Fruit fly (Drosophila melanogaster) whole organism, embryonic: ENCODE measurements around the gene niki.
A peak's percentile ranks its signal among the peaks of the same experiment; 100 is the strongest.

ENCODE experiments used
- Antp ChIP-seq: fragments of 200-800 bp; sonication (Bioruptor generic); optimal IDR thresholded peaks from 3 replicates; lab custom pipeline; 2016; ENCODE audit warnings: missing biosample characterization, missing genetic modification characterization
- Asciz ChIP-seq: fragments of 200-800 bp; sonication (Bioruptor generic); optimal IDR thresholded peaks from 2 replicates; lab custom pipeline; 2017; ENCODE audit warnings: missing biosample characterization, mild to moderate bottlenecking, missing genetic modification characterization, missing genetic modification reagents
- Awh ChIP-seq: fragments of 200-800 bp; sonication (Bioruptor generic); IDR thresholded peaks from 2 replicates; pipeline ENCODE4, ENCODE4 v1.3.6; 2022; ENCODE audit warnings: missing biosample characterization, missing genetic modification characterization
- BtbVII ChIP-seq: fragments of 200-800 bp; sonication (Bioruptor generic); optimal IDR thresholded peaks from 3 replicates; lab custom pipeline; 2017; ENCODE audit warnings: missing biosample characterization, mild to moderate bottlenecking, missing genetic modification characterization
- CG13296 ChIP-seq: fragments of 200-800 bp; sonication (Bioruptor generic); optimal IDR thresholded peaks from 3 replicates; lab custom pipeline; 2018; ENCODE audit warnings: missing biosample characterization, mild to moderate bottlenecking, missing genetic modification characterization
- CG17328 ChIP-seq: fragments of 200-800 bp; sonication (Bioruptor generic); IDR thresholded peaks from 2 replicates; pipeline ENCODE4 v1.3.6; 2022; ENCODE audit warnings: missing biosample characterization, missing genetic modification characterization
- CG1792 ChIP-seq: fragments of 200-800 bp; sonication (Bioruptor generic); optimal IDR thresholded peaks from 2 replicates; lab custom pipeline; 2016; ENCODE audit warnings: missing biosample characterization, missing genetic modification characterization
- CG18011 ChIP-seq: fragments of 200-800 bp; sonication (Bioruptor generic); optimal IDR thresholded peaks from 2 replicates; lab custom pipeline; 2017; ENCODE audit warnings: missing biosample characterization, missing genetic modification characterization, mild to moderate bottlenecking, moderate library complexity, missing genotype
- CG2875 ChIP-seq: fragments of 200-800 bp; sonication (Bioruptor generic); optimal IDR thresholded peaks from 2 replicates; lab custom pipeline; 2017; ENCODE audit warnings: missing biosample characterization, mild to moderate bottlenecking, missing genetic modification characterization, missing genetic modification reagents
- CG31224 ChIP-seq: fragments of 200-800 bp; sonication (Bioruptor generic); IDR thresholded peaks from 2 replicates; pipeline ENCODE4 v1.3.6; 2022; ENCODE audit warnings: missing biosample characterization, missing genetic modification characterization
- CG4282 ChIP-seq: fragments of 200-800 bp; sonication (Bioruptor generic); optimal IDR thresholded peaks from 2 replicates; lab custom pipeline; 2016; ENCODE audit warnings: missing biosample characterization, missing genetic modification characterization
- CG7987 ChIP-seq: fragments of 200-800 bp; sonication (Bioruptor generic); optimal IDR thresholded peaks from 2 replicates; lab custom pipeline; 2018; ENCODE audit warnings: missing biosample characterization, mild to moderate bottlenecking, missing genetic modification characterization, moderate library complexity
- CG8089 ChIP-seq: fragments of 200-800 bp; sonication (Bioruptor generic); optimal IDR thresholded peaks from 3 replicates; lab custom pipeline; 2016; ENCODE audit warnings: missing biosample characterization, missing genetic modification characterization
- CG9215 ChIP-seq: fragments of 200-800 bp; sonication (Bioruptor generic); IDR thresholded peaks from 2 replicates; pipeline ENCODE4 v1.3.6; 2022; ENCODE audit warnings: missing biosample characterization, missing genetic modification characterization
- CG9876 ChIP-seq: fragments of 200-800 bp; sonication (Bioruptor generic); optimal IDR thresholded peaks from 2 replicates; lab custom pipeline; 2016; ENCODE audit warnings: missing biosample characterization, missing genetic modification characterization
- CTCF ChIP-seq: fragments of 200-800 bp; sonication (Bioruptor generic); optimal IDR thresholded peaks from 2 replicates; lab custom pipeline; 2017; ENCODE audit warnings: missing biosample characterization, mild to moderate bottlenecking, missing genetic modification characterization, moderate library complexity
- D19A ChIP-seq: fragments of 200-800 bp; optimal IDR thresholded peaks from 3 replicates; lab custom pipeline; 2019; ENCODE audit warnings: missing biosample characterization, mild to moderate bottlenecking, missing genetic modification characterization, moderate library complexity
- Dip2 ChIP-seq: fragments of 200-800 bp; sonication (Bioruptor generic); IDR thresholded peaks from 2 replicates; pipeline ENCODE4 v1.3.6; 2022; ENCODE audit warnings: missing biosample characterization, missing genetic modification characterization
- Dref ChIP-seq: fragments of 200-800 bp; sonication (Bioruptor generic); IDR thresholded peaks from 2 replicates; pipeline ENCODE4 v1.3.6; 2022; ENCODE audit warnings: missing biosample characterization, missing genetic modification characterization
- Drgx ChIP-seq: fragments of 200-800 bp; sonication (Bioruptor generic); IDR thresholded peaks from 2 replicates; pipeline ENCODE4 v1.3.6; 2022; ENCODE audit warnings: missing biosample characterization, missing genetic modification characterization
- E2f1 ChIP-seq: fragments of 200-800 bp; sonication (Bioruptor generic); IDR thresholded peaks from 2 replicates; pipeline ENCODE4 v1.3.6; 2022; ENCODE audit warnings: missing biosample characterization, missing genetic modification characterization
- Fer3 ChIP-seq: fragments of 200-800 bp; sonication (Bioruptor generic); optimal IDR thresholded peaks from 2 replicates; lab custom pipeline; 2018; ENCODE audit warnings: missing biosample characterization, mild to moderate bottlenecking, missing genetic modification characterization, moderate library complexity
- HHEX ChIP-seq: fragments of 200-800 bp; sonication (Bioruptor generic); optimal IDR thresholded peaks from 3 replicates; lab custom pipeline; 2017; ENCODE audit warnings: missing biosample characterization, mild to moderate bottlenecking, missing genetic modification characterization, missing genetic modification reagents
- Hey ChIP-seq: fragments of 200-800 bp; sonication (Bioruptor generic); optimal IDR thresholded peaks from 3 replicates; lab custom pipeline; 2018; ENCODE audit warnings: missing biosample characterization, mild to moderate bottlenecking, missing genetic modification characterization
- Hr78 ChIP-seq, 2 experiments: fragments of 200-800 bp in 1 of 2; fragments of >200 bp in 1 of 2; sonication (Bioruptor generic) in 1 of 2; optimal IDR thresholded peaks; 2 replicates each; lab custom pipeline; 2017 to 2019; ENCODE audit warnings: missing biosample characterization in 2 of 2, missing genetic modification characterization in 2 of 2, mild to moderate bottlenecking in 1 of 2, moderate library complexity in 1 of 2
- Hsf ChIP-seq: fragments of 200-800 bp; sonication (Bioruptor generic); optimal IDR thresholded peaks from 3 replicates; lab custom pipeline; 2016; ENCODE audit warnings: missing biosample characterization, missing genetic modification characterization
- Lpt ChIP-seq: fragments of >200 bp; optimal IDR thresholded peaks from 2 replicates; lab custom pipeline; 2018; ENCODE audit warnings: missing biosample characterization, missing genetic modification characterization
- MESR4 ChIP-seq: fragments of 200-800 bp; sonication (Bioruptor generic); optimal IDR thresholded peaks from 2 replicates; lab custom pipeline; 2018; ENCODE audit warnings: missing biosample characterization, mild to moderate bottlenecking, missing genetic modification characterization, moderate library complexity
- Nf-YC ChIP-seq: fragments of 200-800 bp; optimal IDR thresholded peaks from 3 replicates; lab custom pipeline; 2019; ENCODE audit warnings: missing biosample characterization, mild to moderate bottlenecking, missing genetic modification characterization, moderate library complexity
- Oaz ChIP-seq: fragments of 200-800 bp; sonication (Bioruptor generic); IDR thresholded peaks from 2 replicates; pipeline ENCODE4 v1.3.6; 2022; ENCODE audit warnings: missing biosample characterization, missing genetic modification characterization
- Ptx1 ChIP-seq: fragments of 200-800 bp; sonication (Bioruptor generic); IDR thresholded peaks from 2 replicates; pipeline ENCODE4 v1.3.6; 2022; ENCODE audit warnings: missing biosample characterization, missing genetic modification characterization
- Six4 ChIP-seq: fragments of 200-800 bp; sonication (Bioruptor generic); optimal IDR thresholded peaks from 2 replicates; lab custom pipeline; 2016; ENCODE audit warnings: missing biosample characterization, missing genetic modification characterization
- bowl ChIP-seq: fragments of 200-800 bp; sonication (Bioruptor generic); IDR thresholded peaks from 2 replicates; pipeline ENCODE4 v1.3.6; 2022; ENCODE audit warnings: missing biosample characterization, missing genetic modification characterization
- ci ChIP-seq: fragments of 200-800 bp; sonication (Bioruptor generic); IDR thresholded peaks from 3 replicates; pipeline ENCODE4 v1.3.6; 2022; ENCODE audit warnings: missing biosample characterization, missing genetic modification characterization
- disco-r ChIP-seq: fragments of 200-800 bp; sonication (Bioruptor generic); optimal IDR thresholded peaks from 2 replicates; lab custom pipeline; 2016; ENCODE audit warnings: missing biosample characterization, missing genetic modification characterization
- dm ChIP-seq: fragments of 200-800 bp; sonication (Bioruptor generic); optimal IDR thresholded peaks from 3 replicates; lab custom pipeline; 2016; ENCODE audit warnings: missing biosample characterization, missing genetic modification characterization
- esg ChIP-seq: fragments of 200-800 bp; sonication (Bioruptor generic); conservative IDR thresholded peaks from 2 replicates; pipeline ENCODE4 v1.3.6; 2022; ENCODE audit warnings: missing biosample characterization, missing genetic modification characterization
- fd3F ChIP-seq: fragments of 200-800 bp; sonication (Bioruptor generic); optimal IDR thresholded peaks from 2 replicates; lab custom pipeline; 2018; ENCODE audit warnings: missing biosample characterization, mild to moderate bottlenecking, missing genetic modification characterization, moderate library complexity
- fru ChIP-seq: fragments of >200 bp; optimal IDR thresholded peaks from 2 replicates; lab custom pipeline; 2017
- fu2 ChIP-seq: fragments of 200-800 bp; sonication (Bioruptor generic); optimal IDR thresholded peaks from 2 replicates; lab custom pipeline; 2016; ENCODE audit warnings: missing biosample characterization, missing genetic modification characterization
- gcm2 ChIP-seq: fragments of 200-800 bp; sonication (Bioruptor generic); optimal IDR thresholded peaks from 2 replicates; lab custom pipeline; 2016; ENCODE audit warnings: missing biosample characterization, missing genetic modification characterization
- gro ChIP-seq: fragments of 200-800 bp; sonication (Bioruptor generic); optimal IDR thresholded peaks from 2 replicates; lab custom pipeline; 2016; ENCODE audit warnings: missing biosample characterization, missing genetic modification characterization
- hkb ChIP-seq, 2 experiments: fragments of 200-800 bp in 1 of 2; fragments of >200 bp in 1 of 2; sonication (Bioruptor generic) in 1 of 2; IDR thresholded peaks in 1 of 2; optimal IDR thresholded peaks in 1 of 2; 2 replicates each; pipeline versions ENCODE4 v1.3.6 to Lab custom; 2017 to 2022; ENCODE audit warnings: missing biosample characterization in 1 of 2, missing genetic modification characterization in 1 of 2
- kah ChIP-seq: fragments of 200-800 bp; sonication (Bioruptor generic); optimal IDR thresholded peaks from 2 replicates; lab custom pipeline; 2018; ENCODE audit warnings: missing biosample characterization, mild to moderate bottlenecking, missing genetic modification characterization
- nmo ChIP-seq: fragments of 200-800 bp; sonication (Bioruptor generic); optimal IDR thresholded peaks from 2 replicates; lab custom pipeline; 2018; ENCODE audit warnings: missing biosample characterization, mild to moderate bottlenecking, missing genetic modification characterization, moderate library complexity
- nom ChIP-seq: fragments of 200-800 bp; sonication (Bioruptor generic); optimal IDR thresholded peaks from 2 replicates; lab custom pipeline; 2017; ENCODE audit warnings: missing biosample characterization, missing genetic modification characterization, mild to moderate bottlenecking, moderate library complexity, missing genetic modification reagents
- pnt ChIP-seq: fragments of 200-800 bp; sonication (Bioruptor generic); optimal IDR thresholded peaks from 3 replicates; lab custom pipeline; 2016; ENCODE audit warnings: missing biosample characterization, missing genetic modification characterization
- pros ChIP-seq: fragments of 200-800 bp; sonication (Bioruptor generic); optimal IDR thresholded peaks from 3 replicates; lab custom pipeline; 2019; ENCODE audit warnings: missing biosample characterization, mild to moderate bottlenecking, missing genetic modification characterization, moderate library complexity
- sisA ChIP-seq: fragments of 200-800 bp; sonication (Bioruptor generic); IDR thresholded peaks from 2 replicates; pipeline ENCODE4 v1.3.6; 2022; ENCODE audit warnings: missing biosample characterization, missing genetic modification characterization
- sug ChIP-seq: fragments of 200-800 bp; optimal IDR thresholded peaks from 2 replicates; lab custom pipeline; 2019; ENCODE audit warnings: missing biosample characterization, mild to moderate bottlenecking, missing genetic modification characterization, moderate library complexity
- usp ChIP-seq: fragments of >200 bp; optimal IDR thresholded peaks from 2 replicates; lab custom pipeline; 2017; ENCODE audit warnings: missing biosample characterization, missing genetic modification characterization

The niki gene

DNA sequence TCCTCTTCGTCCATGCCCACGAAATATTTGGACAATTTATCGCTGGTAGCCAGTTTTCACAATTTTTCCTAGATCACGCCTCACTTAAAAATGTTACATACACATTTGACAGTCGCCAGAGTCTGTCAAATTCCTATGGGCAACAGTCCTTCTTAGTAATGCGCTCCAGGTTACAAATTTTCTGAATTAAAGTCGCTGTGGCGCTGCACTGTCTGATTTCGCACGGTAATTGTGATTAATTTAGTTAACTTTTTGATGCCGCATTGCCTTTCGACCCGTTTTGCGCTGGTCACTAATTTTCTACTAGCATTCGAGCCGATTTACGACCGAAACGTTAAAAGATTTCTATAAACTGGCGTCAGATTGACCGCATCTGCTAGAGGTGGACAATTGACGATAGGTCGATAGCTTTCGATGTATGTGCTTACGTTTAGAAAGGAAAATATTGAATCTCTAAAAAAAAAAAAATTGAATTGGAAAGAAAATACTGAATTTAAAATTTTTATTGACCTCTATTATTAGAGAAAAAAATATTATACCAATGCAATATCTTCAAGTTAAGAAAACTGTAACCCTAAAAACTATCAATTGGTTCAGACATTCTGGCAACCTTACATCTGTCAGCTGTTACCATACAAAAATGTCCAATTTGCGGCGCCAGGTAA lies 11.7 kb downstream of the niki start, which contains the start of the genes lili and CG34150 (continued):
- TF ChIP-seq pnt (GFP tag; lab: Kevin White, UChicago): peak; percentile 3
- peak; percentile 74 for TF ChIP-seq CG13296 (GFP tag; lab: Kevin White, UChicago)
- TF ChIP-seq kah: no peak
- peak; percentile 38 for TF ChIP-seq CTCF (GFP tag; lab: Kevin White, UChicago)
- TF ChIP-seq Six4: peak; percentile 77
- TF ChIP-seq Antp (GFP tag; lab: Kevin White, UChicago): peak; percentile 55
- peak; percentile 68; the same call in 1 of the 2 replicates for TF ChIP-seq Awh (GFP tag; lab: Robert Waterston, UW)
- peak; percentile 75 for TF ChIP-seq Nf-YC (tag; lab: Kevin White, UChicago)
- TF ChIP-seq fru (lab: Kevin White, UChicago): no peak
- TF ChIP-seq Hey (tag; lab: Kevin White, UChicago): no peak
- no peak for TF ChIP-seq D19A (tag; lab: Kevin White, UChicago)
- TF ChIP-seq HHEX (GFP tag; lab: Kevin White, UChicago): no peak
- TF ChIP-seq Lpt: no peak
- TF ChIP-seq fu2: peak; percentile 47
- peak; percentile 73 for TF ChIP-seq CG9215 (GFP tag; lab: Robert Waterston, UW)
- TF ChIP-seq Hsf (GFP tag; lab: Kevin White, UChicago): peak; percentile 84
- no peak; the same call in 1 of the 2 replicates for TF ChIP-seq Drgx (GFP tag; lab: Robert Waterston, UW)
- TF ChIP-seq nom: peak; percentile 33
- no peak for TF ChIP-seq bowl (GFP tag; lab: Robert Waterston, UW)
- peak; percentile 29 for TF ChIP-seq BtbVII (GFP tag; lab: Kevin White, UChicago)
- peak; percentile 74 for TF ChIP-seq Dref (GFP tag; lab: Robert Waterston, UW)
- TF ChIP-seq esg: peak; percentile 64
- TF ChIP-seq ci: peak; percentile 73
- TF ChIP-seq CG7987: peak; percentile 36
- no peak for TF ChIP-seq CG2875 (GFP tag; lab: Kevin White, UChicago)
- TF ChIP-seq Asciz (GFP tag; lab: Kevin White, UChicago): peak; percentile 55
- peak; percentile 57 for TF ChIP-seq CG8089
- peak; percentile 41 for TF ChIP-seq CG1792 (GFP tag; lab: Kevin White, UChicago)
- peak; percentile 19 for TF ChIP-seq hkb (optimal IDR thresholded peaks at IDR 0.05; lab: Kevin White, UChicago)
- TF ChIP-seq hkb (GFP tag; IDR thresholded peaks at IDR 0.05; lab: Robert Waterston, UW): peak; percentile 69
- no peak for TF ChIP-seq Dip2 (GFP tag; lab: Robert Waterston, UW)
- no peak for TF ChIP-seq CG4282
- TF ChIP-seq MESR4 (GFP tag; lab: Kevin White, UChicago): peak; percentile 65
- peak; percentile 81 for TF ChIP-seq Ptx1 (GFP tag; lab: Robert Waterston, UW)
- TF ChIP-seq sisA: peak; percentile 62
- 0 out of 2 replicates have a peak, but pooled peaks have one; percentile 55 for TF ChIP-seq Oaz (GFP tag; lab: Robert Waterston, UW)
- peak; percentile 75 for TF ChIP-seq Fer3 (tag; lab: Kevin White, UChicago)
- TF ChIP-seq Hr78 (GFP tag; optimal IDR thresholded peaks at IDR 0.05; lab: Kevin White, UChicago): no peak
- TF ChIP-seq CG17328 (GFP tag; lab: Robert Waterston, UW): peak; percentile 62
- no peak for TF ChIP-seq CG9876 (GFP tag; lab: Kevin White, UChicago)
- peak; percentile 42; the same call in 1 of the 2 replicates for TF ChIP-seq CG31224 (GFP tag; lab: Robert Waterston, UW)
- peak; percentile 43; the same call in 1 of the 2 replicates for TF ChIP-seq E2f1
- peak; percentile 81 for TF ChIP-seq gro (GFP tag; lab: Kevin White, UChicago)
- TF ChIP-seq CG18011 (GFP tag; lab: Kevin White, UChicago): peak; percentile 53
- TF ChIP-seq gcm2 (GFP tag; lab: Kevin White, UChicago): peak; percentile 48
- TF ChIP-seq sug (tag; lab: Kevin White, UChicago): peak; percentile 82
- no peak for TF ChIP-seq usp (GFP tag; lab: Kevin White, UChicago)
- TF ChIP-seq nmo: peak; percentile 82
- peak; percentile 67 for TF ChIP-seq fd3F
- no peak for TF ChIP-seq disco-r (GFP tag; lab: Kevin White, UChicago)
- peak; percentile 30 for TF ChIP-seq dm
- TF ChIP-seq pros (GFP tag; lab: Kevin White, UChicago): no peak
